Fruit fly (Drosophila melanogaster) whole organism, prepupa: Measurements from ENCODE around the gene Ugt35E2.

Source experiments
- Blimp-1 ChIP-seq: fragments of 200-800 bp; sonication (Bioruptor generic); optimal IDR thresholded peaks from 3 replicates; lab custom pipeline; 2017; ENCODE audit warnings: missing biosample characterization, missing genetic modification characterization, mild to moderate bottlenecking, moderate library complexity, missing genetic modification reagents
- CG32006 ChIP-seq: fragments of 200-800 bp; sonication (Bioruptor generic); optimal IDR thresholded peaks from 3 replicates; lab custom pipeline; 2017; ENCODE audit warnings: missing biosample characterization, mild to moderate bottlenecking, missing genetic modification characterization
- CG6854 ChIP-seq: fragments of 200-800 bp; sonication (Bioruptor generic); optimal IDR thresholded peaks from 2 replicates; lab custom pipeline; 2017; ENCODE audit warnings: missing biosample characterization, mild to moderate bottlenecking, missing genetic modification characterization
- Lpt ChIP-seq: fragments of 200-800 bp; sonication (Bioruptor generic); optimal IDR thresholded peaks from 3 replicates; lab custom pipeline; 2016; ENCODE audit warnings: missing biosample characterization, missing genetic modification characterization
- esn ChIP-seq: fragments of 200-800 bp; sonication (Bioruptor generic); optimal IDR thresholded peaks from 2 replicates; lab custom pipeline; 2016; ENCODE audit warnings: missing biosample characterization, mild to moderate bottlenecking, missing genetic modification characterization, moderate library complexity
- fd85E ChIP-seq: fragments of 200-800 bp; sonication (Bioruptor generic); optimal IDR thresholded peaks from 3 replicates; lab custom pipeline; 2016; ENCODE audit warnings: missing biosample characterization, missing genetic modification characterization
- ss ChIP-seq, 2 experiments: fragments of 200-800 bp; sonication (Bioruptor generic); optimal IDR thresholded peaks; 2 replicates in 1 of 2; 3 replicates in 1 of 2; lab custom pipeline; 2017 to 2018; ENCODE audit warnings: mild to moderate bottlenecking in 2 of 2, missing biosample characterization in 2 of 2, missing genetic modification characterization in 2 of 2, moderate library complexity in 1 of 2

- TF ChIP-seq Lpt (GFP tag; lab: Kevin White, UChicago) (no peak), Blimp-1 (GFP tag; lab: Kevin White, UChicago) (no peak), ss (GFP tag; optimal IDR thresholded peaks at IDR 0.05; lab: Kevin White, UChicago) (no peak), CG6854 (no peak), fd85E (no peak), esn (GFP tag; lab: Kevin White, UChicago) (no peak), CG32006 (no peak)
Observed at dm6 chr3R:11175777-11176176, 8.0 kb upstream of the Ugt35E2 start.
